Fruit fly (Drosophila melanogaster) whole organism, prepupa: Measurements from ENCODE around the gene CG32024.
A peak's percentile ranks its signal among the peaks of the same experiment; 100 is the strongest.

Experiments
- Blimp-1 ChIP-seq: fragments of 200-800 bp; sonication (Bioruptor generic); optimal IDR thresholded peaks from 3 replicates; lab custom pipeline; 2017; ENCODE audit warnings: missing biosample characterization, missing genetic modification characterization, mild to moderate bottlenecking, moderate library complexity, missing genetic modification reagents
- CG11762 ChIP-seq: fragments of 200-800 bp; sonication (Bioruptor generic); optimal IDR thresholded peaks from 3 replicates; lab custom pipeline; 2016; ENCODE audit warnings: missing biosample characterization, missing genetic modification characterization; ENCODE audit not compliant: insufficient read depth
- CG11902 ChIP-seq: fragments of 200-800 bp; sonication (Bioruptor generic); optimal IDR thresholded peaks from 3 replicates; lab custom pipeline; 2016; ENCODE audit warnings: missing biosample characterization, missing genetic modification characterization
- CG15336 ChIP-seq: fragments of 200-800 bp; sonication (Bioruptor generic); IDR thresholded peaks from 2 replicates; pipeline ENCODE4 v1.3.6; 2022; ENCODE audit warnings: missing biosample characterization, missing genetic modification characterization
- CG1621 ChIP-seq: fragments of 200-800 bp; sonication (Bioruptor generic); optimal IDR thresholded peaks from 3 replicates; lab custom pipeline; 2018; ENCODE audit warnings: missing biosample characterization, mild to moderate bottlenecking, missing genetic modification characterization
- CG16779 ChIP-seq: fragments of 200-800 bp; sonication (Bioruptor generic); optimal IDR thresholded peaks from 3 replicates; lab custom pipeline; 2017; ENCODE audit warnings: missing biosample characterization, mild to moderate bottlenecking, missing genetic modification characterization
- CG3032 ChIP-seq: fragments of 200-800 bp; optimal IDR thresholded peaks from 2 replicates; lab custom pipeline; 2019; ENCODE audit warnings: missing biosample characterization, mild to moderate bottlenecking, missing genetic modification characterization, moderate library complexity
- CG31627 ChIP-seq: fragments of 200-800 bp; sonication (Bioruptor generic); optimal IDR thresholded peaks from 3 replicates; lab custom pipeline; 2016; ENCODE audit warnings: missing biosample characterization, missing genetic modification characterization
- CG32006 ChIP-seq: fragments of 200-800 bp; sonication (Bioruptor generic); optimal IDR thresholded peaks from 3 replicates; lab custom pipeline; 2017; ENCODE audit warnings: missing biosample characterization, mild to moderate bottlenecking, missing genetic modification characterization
- CG34406 ChIP-seq: fragments of 200-800 bp; sonication (Bioruptor generic); optimal IDR thresholded peaks from 3 replicates; lab custom pipeline; 2016; ENCODE audit warnings: missing biosample characterization, missing genetic modification characterization
- CG3919 ChIP-seq: fragments of 200-800 bp; sonication (Bioruptor generic); optimal IDR thresholded peaks from 3 replicates; lab custom pipeline; 2016; ENCODE audit warnings: missing biosample characterization, missing genetic modification characterization
- CG4318 ChIP-seq: fragments of 200-800 bp; sonication (Bioruptor generic); optimal IDR thresholded peaks from 3 replicates; lab custom pipeline; 2017; ENCODE audit warnings: missing biosample characterization, mild to moderate bottlenecking, missing genetic modification characterization
- CG6163 ChIP-seq: fragments of 200-800 bp; sonication (Bioruptor generic); IDR thresholded peaks from 3 replicates; pipeline ENCODE4 v1.3.6; 2022; ENCODE audit warnings: missing biosample characterization, missing genetic modification characterization
- CG6276 ChIP-seq: fragments of 200-800 bp; sonication (Bioruptor generic); optimal IDR thresholded peaks from 2 replicates; lab custom pipeline; 2017; ENCODE audit warnings: missing biosample characterization, mild to moderate bottlenecking, missing genetic modification characterization
- CG6808 ChIP-seq: fragments of 200-800 bp; sonication (Bioruptor generic); optimal IDR thresholded peaks from 3 replicates; lab custom pipeline; 2017; ENCODE audit warnings: missing biosample characterization, missing genetic modification characterization, mild to moderate bottlenecking, moderate library complexity, missing genetic modification reagents
- CG6854 ChIP-seq: fragments of 200-800 bp; sonication (Bioruptor generic); optimal IDR thresholded peaks from 2 replicates; lab custom pipeline; 2017; ENCODE audit warnings: missing biosample characterization, mild to moderate bottlenecking, missing genetic modification characterization
- CG7368 ChIP-seq: fragments of 200-800 bp; sonication (Bioruptor generic); optimal IDR thresholded peaks from 3 replicates; lab custom pipeline; 2016; ENCODE audit warnings: missing biosample characterization, missing genetic modification characterization
- CG9139 ChIP-seq: fragments of 200-800 bp; sonication (Bioruptor generic); optimal IDR thresholded peaks from 3 replicates; lab custom pipeline; 2017; ENCODE audit warnings: missing biosample characterization, mild to moderate bottlenecking, missing genetic modification characterization
- Eip75B ChIP-seq: fragments of 200-800 bp; sonication (Bioruptor generic); optimal IDR thresholded peaks from 3 replicates; lab custom pipeline; 2016; ENCODE audit warnings: missing biosample characterization, missing genetic modification characterization
- Eip78C ChIP-seq: fragments of 200-800 bp; sonication (Bioruptor generic); peaks from one replicate; lab custom pipeline; 2016; ENCODE audit warnings: missing biosample characterization, missing genetic modification characterization
- Eip93F ChIP-seq: fragments of 200-800 bp; sonication (Bioruptor generic); optimal IDR thresholded peaks from 2 replicates; lab custom pipeline; 2016; ENCODE audit warnings: missing biosample characterization, mild to moderate bottlenecking, missing genetic modification characterization
- Ets21C ChIP-seq: fragments of 200-800 bp; sonication (Bioruptor generic); optimal IDR thresholded peaks from 3 replicates; lab custom pipeline; 2016; ENCODE audit warnings: missing biosample characterization, missing genetic modification characterization
- Ets96B ChIP-seq: fragments of 200-800 bp; optimal IDR thresholded peaks from 2 replicates; lab custom pipeline; 2019; ENCODE audit warnings: missing biosample characterization, mild to moderate bottlenecking, missing genetic modification characterization, moderate library complexity
- Hr39 ChIP-seq: fragments of 200-800 bp; sonication (Bioruptor generic); optimal IDR thresholded peaks from 2 replicates; lab custom pipeline; 2016; ENCODE audit warnings: missing biosample characterization, missing genetic modification characterization
- Lpt ChIP-seq: fragments of 200-800 bp; sonication (Bioruptor generic); optimal IDR thresholded peaks from 3 replicates; lab custom pipeline; 2016; ENCODE audit warnings: missing biosample characterization, missing genetic modification characterization
- Met ChIP-seq: fragments of 200-800 bp; sonication (Bioruptor generic); optimal IDR thresholded peaks from 3 replicates; lab custom pipeline; 2016; ENCODE audit warnings: missing biosample characterization, missing genetic modification characterization
- OdsH ChIP-seq: fragments of 200-800 bp; sonication (Bioruptor generic); optimal IDR thresholded peaks from 3 replicates; lab custom pipeline; 2016; ENCODE audit warnings: missing biosample characterization, missing genetic modification characterization
- Smox ChIP-seq: fragments of 200-800 bp; sonication (Bioruptor generic); optimal IDR thresholded peaks from 3 replicates; lab custom pipeline; 2016; ENCODE audit warnings: missing biosample characterization, missing genetic modification characterization
- Sox102F ChIP-seq: fragments of 200-800 bp; sonication (Bioruptor generic); optimal IDR thresholded peaks from 2 replicates; lab custom pipeline; 2016; ENCODE audit warnings: missing biosample characterization, mild to moderate bottlenecking, missing genetic modification characterization
- Sox14 ChIP-seq: fragments of 200-800 bp; sonication (Bioruptor generic); optimal IDR thresholded peaks from 3 replicates; lab custom pipeline; 2016; ENCODE audit warnings: missing biosample characterization, missing genetic modification characterization
- Sox15 ChIP-seq: fragments of 200-800 bp; sonication (Bioruptor generic); optimal IDR thresholded peaks from 3 replicates; lab custom pipeline; 2016; ENCODE audit warnings: missing biosample characterization, missing genetic modification characterization
- achi ChIP-seq: fragments of 200-800 bp; sonication (Bioruptor generic); optimal IDR thresholded peaks from 3 replicates; lab custom pipeline; 2016; ENCODE audit warnings: missing biosample characterization, missing genetic modification characterization
- acj6 ChIP-seq: fragments of 200-800 bp; sonication (Bioruptor generic); optimal IDR thresholded peaks from 3 replicates; lab custom pipeline; 2016; ENCODE audit warnings: missing biosample characterization, missing genetic modification characterization
- cyc ChIP-seq: fragments of 200-800 bp; sonication (Bioruptor generic); optimal IDR thresholded peaks from 3 replicates; lab custom pipeline; 2016; ENCODE audit warnings: missing biosample characterization, missing genetic modification characterization
- dac ChIP-seq: fragments of 200-800 bp; sonication (Bioruptor generic); optimal IDR thresholded peaks from 2 replicates; lab custom pipeline; 2017; ENCODE audit warnings: missing biosample characterization, mild to moderate bottlenecking, missing genetic modification characterization
- dsx ChIP-seq: fragments of 200-800 bp; optimal IDR thresholded peaks from 3 replicates; lab custom pipeline; 2019; ENCODE audit warnings: missing biosample characterization, mild to moderate bottlenecking, missing genetic modification characterization, moderate library complexity; ENCODE audit not compliant: poor library complexity, severe bottlenecking
- esn ChIP-seq: fragments of 200-800 bp; sonication (Bioruptor generic); optimal IDR thresholded peaks from 2 replicates; lab custom pipeline; 2016; ENCODE audit warnings: missing biosample characterization, mild to moderate bottlenecking, missing genetic modification characterization, moderate library complexity
- fd85E ChIP-seq: fragments of 200-800 bp; sonication (Bioruptor generic); optimal IDR thresholded peaks from 3 replicates; lab custom pipeline; 2016; ENCODE audit warnings: missing biosample characterization, missing genetic modification characterization
- fkh ChIP-seq: fragments of 200-800 bp; sonication (Bioruptor generic); optimal IDR thresholded peaks from 3 replicates; lab custom pipeline; 2017; ENCODE audit warnings: missing biosample characterization, mild to moderate bottlenecking, missing genetic modification characterization, moderate library complexity
- salr ChIP-seq, 2 experiments: fragments of 200-800 bp; sonication (Bioruptor generic); optimal IDR thresholded peaks; 3 replicates each; lab custom pipeline; 2016 to 2018; ENCODE audit warnings: missing biosample characterization in 2 of 2, missing genetic modification characterization in 2 of 2, mild to moderate bottlenecking in 1 of 2
- spab ChIP-seq: fragments of 200-800 bp; sonication (Bioruptor generic); optimal IDR thresholded peaks from 2 replicates; lab custom pipeline; 2017; ENCODE audit warnings: missing biosample characterization, mild to moderate bottlenecking, missing genetic modification characterization, missing genetic modification reagents
- svp ChIP-seq: fragments of 200-800 bp; sonication (Bioruptor generic); peaks from one replicate; lab custom pipeline; 2016; ENCODE audit warnings: missing biosample characterization, missing genetic modification characterization
- vri ChIP-seq: fragments of 200-800 bp; sonication (Bioruptor generic); optimal IDR thresholded peaks from 3 replicates; lab custom pipeline; 2016; ENCODE audit warnings: missing biosample characterization, mild to moderate bottlenecking, missing genetic modification characterization

Gene CG32024

dm6 chr3L:8823730-8824374 is 16.5 kb downstream of the CG32024 start (continued):
- peak; percentile 50 for TF ChIP-seq Sox102F (GFP tag; lab: Kevin White, UChicago)
- no peak for TF ChIP-seq CG11762 (GFP tag; lab: Kevin White, UChicago)
- no peak for TF ChIP-seq Eip93F (GFP tag; lab: Kevin White, UChicago)
- TF ChIP-seq vri = no peak
- peak; percentile 75 for TF ChIP-seq achi (GFP tag; lab: Kevin White, UChicago)
- TF ChIP-seq dsx (GFP tag; lab: Kevin White, UChicago) = peak; percentile 69
- TF ChIP-seq CG1621 (tag; lab: Kevin White, UChicago) = peak; percentile 84
- TF ChIP-seq CG3919 (GFP tag; lab: Kevin White, UChicago) = peak; percentile 46
- TF ChIP-seq CG6854 = no peak

dm6 chr3L:8824403-8825029 is 17.1 kb downstream of the CG32024 start:
- TF ChIP-seq Met (GFP tag; lab: Kevin White, UChicago) = no peak
- no peak for TF ChIP-seq fd85E (GFP tag; lab: Kevin White, UChicago)
- TF ChIP-seq achi (GFP tag; lab: Kevin White, UChicago) = no peak
- TF ChIP-seq salr (GFP tag; optimal IDR thresholded peaks at IDR 0.05; lab: Kevin White, UChicago) = no peak
- TF ChIP-seq CG11762 (GFP tag; lab: Kevin White, UChicago) = peak; percentile 12
- TF ChIP-seq acj6 (GFP tag; lab: Kevin White, UChicago) = no peak
- no peak for TF ChIP-seq CG11902 (GFP tag; lab: Kevin White, UChicago)
- TF ChIP-seq CG7368 (GFP tag; lab: Kevin White, UChicago) = no peak
- peak; percentile 22 for TF ChIP-seq CG3919 (GFP tag; lab: Kevin White, UChicago)
- TF ChIP-seq Blimp-1 (GFP tag; lab: Kevin White, UChicago) = peak; percentile 1
- no peak for TF ChIP-seq esn (GFP tag; lab: Kevin White, UChicago)
- TF ChIP-seq Sox102F (GFP tag; lab: Kevin White, UChicago) = no peak
- TF ChIP-seq svp (GFP tag; lab: Kevin White, UChicago) = peak; percentile 58
- TF ChIP-seq Ets96B (tag; lab: Kevin White, UChicago) = no peak
- no peak for TF ChIP-seq Eip75B
- 0 out of 3 replicates have a peak, but pooled peaks have one; percentile 7 for TF ChIP-seq CG6163 (GFP tag; lab: Robert Waterston, UW)
- no peak for TF ChIP-seq Sox14 (GFP tag; lab: Kevin White, UChicago)
- TF ChIP-seq fkh = no peak
- TF ChIP-seq Sox15 (GFP tag; lab: Kevin White, UChicago) = no peak
- TF ChIP-seq CG16779 (tag; lab: Kevin White, UChicago) = no peak
- no peak for TF ChIP-seq CG4318 (GFP tag; lab: Kevin White, UChicago)
- no peak for TF ChIP-seq Smox (GFP tag; lab: Kevin White, UChicago)
- peak; percentile 12 for TF ChIP-seq CG31627 (GFP tag; lab: Kevin White, UChicago)
- TF ChIP-seq CG3032 (tag; lab: Kevin White, UChicago) = no peak
- no peak for TF ChIP-seq Lpt (GFP tag; lab: Kevin White, UChicago)
- no peak for TF ChIP-seq Ets21C (GFP tag; lab: Kevin White, UChicago)
- TF ChIP-seq CG6808 (GFP tag; lab: Kevin White, UChicago) = no peak
- TF ChIP-seq Eip78C (GFP tag; lab: Kevin White, UChicago) = peak; percentile 6
- TF ChIP-seq CG1621 (tag; lab: Kevin White, UChicago) = no peak
- TF ChIP-seq vri = no peak
- TF ChIP-seq OdsH = no peak
- TF ChIP-seq CG9139 (GFP tag; lab: Kevin White, UChicago) = no peak
- TF ChIP-seq dac (GFP tag; lab: Kevin White, UChicago) = no peak
- TF ChIP-seq CG34406 = no peak
- peak; percentile 22 for TF ChIP-seq spab (GFP tag; lab: Kevin White, UChicago)
- TF ChIP-seq Hr39 = peak; percentile 33
- no peak for TF ChIP-seq CG6854
- no peak for TF ChIP-seq cyc (GFP tag; lab: Kevin White, UChicago)
- TF ChIP-seq CG15336 (GFP tag; lab: Robert Waterston, UW) = no peak
- TF ChIP-seq CG32006 (GFP tag; lab: Kevin White, UChicago) = no peak
- TF ChIP-seq CG6276 = no peak
